Fruit fly (Drosophila melanogaster) whole organism, adult: ENCODE results near the gene Try29F.

Source experiments
- CG11617 ChIP-seq: fragments of 200-800 bp; sonication (Bioruptor generic); optimal IDR thresholded peaks from 2 replicates; lab custom pipeline; 2017; ENCODE audit warnings: mild to moderate bottlenecking, missing biosample characterization, missing genetic modification reagents, missing genetic modification characterization
- CG14711 ChIP-seq: fragments of 200-800 bp; sonication (Bioruptor generic); optimal IDR thresholded peaks from 2 replicates; lab custom pipeline; 2018; ENCODE audit warnings: missing biosample characterization, mild to moderate bottlenecking, missing genetic modification characterization, moderate library complexity
- CG33017 ChIP-seq: fragments of 200-800 bp; sonication (Bioruptor generic); optimal IDR thresholded peaks from 2 replicates; lab custom pipeline; 2018; ENCODE audit warnings: missing biosample characterization, mild to moderate bottlenecking, missing genetic modification characterization, moderate library complexity
- CG5204 ChIP-seq: fragments of 200-800 bp; sonication (Bioruptor generic); optimal IDR thresholded peaks from 2 replicates; lab custom pipeline; 2016; ENCODE audit warnings: missing biosample characterization, missing genetic modification characterization
- CG7045 ChIP-seq: fragments of 200-800 bp; sonication (Bioruptor generic); optimal IDR thresholded peaks from 2 replicates; lab custom pipeline; 2017; ENCODE audit warnings: missing biosample characterization, mild to moderate bottlenecking, missing genetic modification characterization
- Mnt ChIP-seq: fragments of 200-800 bp; sonication (Bioruptor generic); optimal IDR thresholded peaks from 2 replicates; lab custom pipeline; 2016; ENCODE audit warnings: missing biosample characterization, mild to moderate bottlenecking, missing genetic modification characterization
- bab1 ChIP-seq: fragments of 200-800 bp; sonication (Bioruptor generic); optimal IDR thresholded peaks from 3 replicates; lab custom pipeline; 2019; ENCODE audit warnings: missing biosample characterization, mild to moderate bottlenecking, missing genetic modification characterization, moderate library complexity
- kay ChIP-seq: fragments of 200-800 bp; sonication (Bioruptor generic); peaks from one replicate; lab custom pipeline; 2016; ENCODE audit warnings: missing biosample characterization, missing genetic modification characterization, borderline replicate concordance

DNA sequence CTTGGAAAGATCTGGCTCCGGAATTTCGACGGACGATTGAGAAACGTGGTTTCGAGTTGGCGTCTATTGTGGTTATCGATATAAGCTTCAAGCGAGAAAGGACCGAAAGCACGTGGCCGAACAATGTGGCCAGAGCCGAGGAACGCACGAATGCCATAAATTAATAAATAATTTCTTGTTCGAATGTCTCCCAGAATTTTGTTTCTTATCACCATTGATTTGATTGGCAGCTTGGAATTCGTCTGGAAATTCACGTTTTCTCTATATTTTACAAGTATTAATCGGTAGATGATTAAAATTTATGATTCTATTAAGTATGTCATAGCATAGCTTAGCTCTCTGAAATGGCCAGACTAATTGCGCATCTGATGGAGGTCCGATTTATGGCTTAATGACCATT lies 15.6 kb downstream of the Try29F start, which contains the start of gene Rcd-1r:
- TF ChIP-seq CG11617 (GFP tag; lab: Kevin White, UChicago) (no peak), bab1 (no peak), CG7045 (no peak), CG33017 (tag; lab: Kevin White, UChicago) (no peak), CG5204 (no peak), kay (GFP tag; lab: Kevin White, UChicago) (no peak), Mnt (GFP tag; lab: Kevin White, UChicago) (no peak), CG14711 (tag; lab: Kevin White, UChicago) (no peak)
